Worm (Caenorhabditis elegans) whole organism, L4/young adult: Measurements from ENCODE around the gene F13B12.4.

Experiments used
- W03F9.2 ChIP-seq: fragments of 150-350 bp; optimal IDR thresholded peaks from 2 replicates; lab custom pipeline; 2014; ENCODE audit warnings: missing biosample characterization, missing genetic modification characterization
- dao-5 ChIP-seq: sonication (generic microtip); optimal IDR thresholded peaks from 2 replicates; lab custom pipeline; 2016; ENCODE audit warnings: missing genotype, missing genetic modification characterization, moderate library complexity, missing compliant biosample characterization
- him-1 ChIP-seq: sonication (generic microtip); optimal IDR thresholded peaks from 2 replicates; lab custom pipeline; 2016; ENCODE audit warnings: missing genotype, missing genetic modification reagents, missing genetic modification characterization, missing compliant biosample characterization

Gene F13B12.4

DNA sequence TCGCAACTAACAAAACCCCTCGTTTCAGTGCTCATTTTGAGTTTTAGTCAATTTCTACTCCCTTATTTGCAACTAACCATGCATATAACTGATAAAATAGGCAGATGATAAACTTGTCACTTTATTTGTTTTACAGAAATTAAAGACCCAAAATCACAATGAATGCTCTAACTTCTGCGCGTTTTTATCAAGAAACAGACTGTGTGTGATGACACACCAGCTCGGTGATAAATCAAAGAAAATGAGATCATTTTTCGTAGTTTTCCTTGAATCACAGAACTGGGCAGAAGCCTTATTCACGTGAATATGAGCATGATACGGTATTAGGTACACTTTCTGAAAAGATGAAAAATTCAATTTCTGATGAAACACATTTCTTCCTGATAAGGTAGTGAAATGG, 13.4 kb upstream of the F13B12.4 start:
- TF ChIP-seq dao-5 (tag; lab: Kevin White, UChicago) (no peak), W03F9.2 (no peak), him-1 (tag; lab: Kevin White, UChicago) (no peak)

DNA sequence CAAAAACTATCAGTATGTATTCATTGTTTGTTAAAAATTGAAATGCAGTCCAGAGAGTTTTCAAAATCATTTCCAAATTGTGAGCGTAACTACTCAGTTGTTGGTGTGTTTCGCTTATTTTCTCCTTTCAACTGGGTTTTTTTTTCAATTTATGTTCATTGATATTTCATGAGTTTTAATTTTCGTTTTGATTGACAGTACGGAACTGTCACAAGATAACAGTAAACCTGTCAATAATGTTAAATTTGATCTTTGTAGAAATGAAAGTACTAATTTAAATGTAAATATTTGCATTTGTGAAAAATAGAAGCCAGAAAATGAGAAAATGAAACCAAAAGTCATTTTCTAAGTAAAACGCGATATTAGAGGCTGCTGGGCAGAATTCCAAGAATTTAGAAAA, 12.9 kb upstream of the F13B12.4 start:
- TF ChIP-seq W03F9.2 (no peak), him-1 (tag; lab: Kevin White, UChicago) (no peak), dao-5 (tag; lab: Kevin White, UChicago) (no peak)

DNA sequence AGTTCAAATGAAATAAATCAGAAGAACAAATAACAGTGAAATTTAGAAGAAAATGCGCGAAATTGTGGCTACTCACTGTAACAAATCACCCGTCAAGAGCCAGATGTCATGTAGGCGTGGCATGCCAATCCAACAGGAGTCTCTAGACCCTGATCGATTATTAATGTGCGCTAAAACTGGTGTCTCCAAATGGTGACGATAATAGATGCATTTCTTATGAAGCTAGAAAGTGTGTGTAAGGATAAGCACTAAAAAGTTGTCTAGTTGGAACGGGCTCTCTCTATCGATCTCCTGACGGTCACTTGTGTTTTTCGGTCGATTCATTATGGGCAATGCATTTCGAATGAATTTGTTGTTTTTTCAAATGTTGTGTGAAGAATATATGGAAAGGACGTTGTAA, 12.1 kb upstream of the F13B12.4 start, which contains the start of gene mec-3:
mec-3 (minus strand) TSS at position 101 of the 400 bp plus-strand sequence.
- TF ChIP-seq him-1 (tag; lab: Kevin White, UChicago) (no peak), dao-5 (tag; lab: Kevin White, UChicago) (no peak), W03F9.2 (no peak)

DNA sequence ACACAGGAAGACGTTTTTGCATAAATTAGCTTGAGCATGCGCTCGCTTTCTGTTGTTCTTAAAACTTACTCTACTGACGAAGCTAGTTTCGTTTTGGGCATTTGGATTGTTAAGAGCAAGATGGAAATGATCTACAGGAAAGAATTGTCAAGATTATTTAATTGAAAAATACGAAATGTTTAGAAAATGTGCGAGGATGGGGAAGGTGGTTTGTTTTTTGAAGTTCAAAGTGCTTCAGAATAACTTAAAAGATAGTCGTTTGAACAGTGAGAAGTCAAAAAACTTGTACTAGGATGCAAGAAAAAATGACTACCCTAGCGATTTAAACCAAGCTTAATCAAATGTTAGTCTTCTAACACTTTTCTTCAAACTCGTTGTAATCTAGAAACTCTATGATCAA, 7.4 kb upstream of the F13B12.4 start, which contains the start of gene srb-17:
srb-17 (minus strand) TSS at position 101 of the 400 bp plus-strand sequence.
- TF ChIP-seq him-1 (tag; lab: Kevin White, UChicago): no peak
- TF ChIP-seq dao-5 (tag; lab: Kevin White, UChicago): no peak
- TF ChIP-seq W03F9.2: no peak

DNA sequence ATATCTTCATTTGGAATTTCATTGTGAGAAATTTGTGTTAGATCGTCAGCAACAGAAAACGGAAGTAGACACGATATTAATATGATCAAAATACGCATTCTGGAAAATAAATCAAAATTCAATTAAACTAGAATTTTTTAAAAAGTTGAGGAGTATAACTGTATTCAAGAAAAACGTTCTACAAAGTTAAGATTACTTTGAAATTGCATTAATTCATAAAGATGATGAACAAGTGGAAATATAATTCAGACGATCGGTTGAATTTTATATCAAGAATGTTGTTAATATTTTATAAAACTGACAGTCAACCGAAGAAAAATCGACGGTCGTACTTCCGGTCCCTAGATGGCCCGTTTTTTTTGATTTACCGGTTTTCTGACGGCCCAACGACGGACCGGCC, 3.3 kb upstream of the F13B12.4 start, which contains the start of gene F01D4.8:
F01D4.8 (minus strand) TSS at position 101 of the 400 bp plus-strand sequence.
- TF ChIP-seq him-1 (tag; lab: Kevin White, UChicago) (no peak), W03F9.2 (no peak), dao-5 (tag; lab: Kevin White, UChicago) (no peak)

DNA sequence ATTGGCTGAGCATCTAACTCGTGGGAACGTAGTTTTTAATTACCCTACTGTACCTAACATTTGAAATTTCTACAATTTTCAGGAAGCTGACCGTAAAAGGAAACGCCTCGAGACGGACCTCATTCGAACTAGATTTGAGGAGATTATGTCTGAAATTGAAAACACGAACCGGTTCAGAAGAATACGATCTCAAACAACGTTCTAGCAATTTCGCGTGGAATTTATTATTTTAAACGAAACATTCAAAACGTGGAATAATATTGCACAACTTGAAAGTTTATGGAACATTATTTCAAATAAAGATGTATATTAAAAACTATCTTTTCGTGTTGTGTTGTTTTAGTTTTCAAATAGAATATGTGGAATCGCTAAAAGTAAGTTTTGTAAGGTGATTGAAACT, 6.2 kb downstream of the F13B12.4 start, which contains the start of gene F13B12.7:
F13B12.7 (plus strand) TSS at position 301 of the 400 bp plus-strand sequence.
- TF ChIP-seq W03F9.2 (no peak), him-1 (tag; lab: Kevin White, UChicago) (no peak), dao-5 (tag; lab: Kevin White, UChicago) (no peak)

DNA sequence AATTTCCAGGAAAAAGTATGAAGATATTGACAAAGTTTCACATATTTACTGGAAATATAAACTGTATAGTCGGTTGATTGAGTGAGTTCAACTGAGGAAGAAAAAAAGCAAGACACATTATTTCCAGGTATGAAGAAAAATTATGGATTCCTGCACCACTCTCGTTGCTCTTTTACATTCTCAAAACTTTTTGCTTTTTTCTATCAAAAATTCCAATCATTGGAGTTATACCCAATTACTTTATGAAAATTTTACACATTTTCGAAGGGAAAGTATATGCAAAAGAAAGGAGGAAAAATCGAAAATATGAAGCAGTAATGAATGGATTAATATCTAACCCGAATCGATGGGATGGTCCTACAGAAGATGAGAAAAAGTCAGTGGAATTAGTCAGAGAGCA, 6.8 kb downstream of the F13B12.4 start:
- TF ChIP-seq dao-5 (tag; lab: Kevin White, UChicago) (no peak), him-1 (tag; lab: Kevin White, UChicago) (no peak), W03F9.2 (no peak)

DNA sequence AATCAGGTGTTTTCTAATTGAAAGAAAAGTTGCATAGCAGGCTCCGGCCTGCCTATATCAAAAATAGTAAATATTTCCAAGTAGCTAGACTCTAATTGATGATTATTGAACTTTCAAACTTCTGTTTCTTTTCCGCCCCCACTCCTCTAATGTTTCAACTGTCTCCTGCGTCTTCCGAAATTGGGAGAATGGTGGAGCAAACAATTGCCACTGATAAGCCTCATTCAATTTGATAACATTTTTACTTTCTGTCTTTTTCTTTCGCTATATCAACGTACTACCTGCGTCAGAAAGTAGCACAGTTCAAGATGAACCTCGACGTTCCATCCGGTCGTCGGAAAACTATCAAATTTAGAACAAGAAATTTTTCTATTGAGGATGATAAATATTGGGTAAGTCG, 10.8 kb downstream of the F13B12.4 start, which contains the start of gene F13B12.3:
F13B12.3 (plus strand) TSS at position 223 of the 400 bp plus-strand sequence.
- TF ChIP-seq him-1 (tag; lab: Kevin White, UChicago) (no peak), dao-5 (tag; lab: Kevin White, UChicago) (no peak), W03F9.2 (no peak)

DNA sequence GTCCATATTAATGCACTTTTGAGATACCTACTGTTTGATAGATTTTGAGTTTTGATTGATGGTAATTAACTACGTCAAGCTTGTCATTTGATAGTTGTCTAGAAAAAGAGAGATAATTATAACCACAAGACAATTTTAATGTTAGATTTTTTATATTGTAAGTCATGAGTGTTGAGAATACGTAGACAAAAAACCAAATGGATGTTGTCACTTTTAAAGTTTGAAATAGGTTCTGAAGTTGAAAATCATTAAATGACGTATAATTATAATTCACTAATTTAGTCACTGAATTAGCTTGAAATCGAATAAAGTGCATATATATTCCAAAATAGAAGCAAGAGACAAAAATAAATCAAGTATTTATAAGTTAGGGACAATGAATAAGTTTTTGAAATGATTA, 12.6 kb downstream of the F13B12.4 start:
- TF ChIP-seq him-1 (tag; lab: Kevin White, UChicago) (no peak), W03F9.2 (no peak), dao-5 (tag; lab: Kevin White, UChicago) (no peak)

DNA sequence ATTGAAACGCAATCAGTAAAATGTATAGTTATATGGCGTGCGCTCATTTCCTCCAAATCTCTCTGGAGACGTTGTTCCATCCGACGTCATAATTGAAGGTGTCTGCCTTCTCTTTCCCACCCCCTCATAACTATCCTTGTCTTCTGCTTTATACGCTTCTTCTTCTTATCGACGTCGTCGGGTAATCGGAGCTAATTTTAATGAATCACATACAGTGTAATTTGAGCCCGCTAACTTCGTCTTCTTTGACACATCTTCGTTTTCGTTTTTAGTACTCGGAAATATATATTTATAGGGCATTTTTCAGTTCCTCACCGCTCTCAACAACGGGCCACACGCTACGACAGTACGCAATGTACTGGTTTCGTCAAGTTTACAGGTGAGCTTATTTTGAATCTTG, 13.3 kb downstream of the F13B12.4 start, which contains the start of gene ins-1:
ins-1 (plus strand) TSS at position 301 of the 400 bp plus-strand sequence.
- TF ChIP-seq him-1 (tag; lab: Kevin White, UChicago) (no peak), W03F9.2 (no peak), dao-5 (tag; lab: Kevin White, UChicago) (no peak)

DNA sequence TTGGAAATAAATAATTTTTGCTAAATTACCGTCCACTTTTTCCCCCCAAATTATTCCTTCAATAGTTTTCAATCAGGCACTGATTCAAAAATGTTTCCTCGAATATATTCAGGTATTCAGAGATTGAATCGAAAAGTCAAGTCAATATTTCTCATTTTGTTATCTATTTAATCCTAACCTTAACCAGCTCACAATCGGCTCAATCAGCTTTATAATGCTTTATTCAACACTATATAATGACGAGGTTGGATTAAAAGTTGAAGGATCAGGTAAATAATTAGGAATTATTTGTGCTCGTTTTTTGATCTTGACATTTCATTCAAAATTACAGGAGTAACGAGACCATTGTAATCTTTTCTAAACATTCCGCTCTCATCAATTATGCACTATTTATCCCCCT, 19.2 kb downstream of the F13B12.4 start:
- TF ChIP-seq him-1 (tag; lab: Kevin White, UChicago) (no peak), dao-5 (tag; lab: Kevin White, UChicago) (no peak), W03F9.2 (no peak)

DNA sequence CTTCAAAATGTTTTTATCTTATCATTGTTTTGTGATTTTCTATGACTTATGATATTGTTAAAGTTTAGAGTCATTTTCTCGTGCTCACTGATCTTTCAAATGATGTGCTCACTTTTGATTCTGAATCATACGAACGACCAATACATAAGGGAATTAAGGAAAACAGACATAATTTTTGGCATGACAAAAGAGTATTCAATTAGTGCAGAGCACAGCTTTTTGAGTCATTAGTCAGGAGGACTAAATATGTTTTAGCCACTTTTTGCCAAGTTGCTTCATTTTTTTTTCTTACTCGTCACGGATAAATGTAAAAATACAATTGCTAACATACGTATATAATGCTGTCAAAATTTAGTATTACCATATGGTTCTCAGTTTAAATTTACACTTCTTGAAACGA, 20.6 kb downstream of the F13B12.4 start, which contains the start of gene F13B12.2:
F13B12.2 (minus strand) TSS at position 2 of the 400 bp plus-strand sequence.
- TF ChIP-seq dao-5 (tag; lab: Kevin White, UChicago) (no peak), W03F9.2 (no peak), him-1 (tag; lab: Kevin White, UChicago) (no peak)

DNA sequence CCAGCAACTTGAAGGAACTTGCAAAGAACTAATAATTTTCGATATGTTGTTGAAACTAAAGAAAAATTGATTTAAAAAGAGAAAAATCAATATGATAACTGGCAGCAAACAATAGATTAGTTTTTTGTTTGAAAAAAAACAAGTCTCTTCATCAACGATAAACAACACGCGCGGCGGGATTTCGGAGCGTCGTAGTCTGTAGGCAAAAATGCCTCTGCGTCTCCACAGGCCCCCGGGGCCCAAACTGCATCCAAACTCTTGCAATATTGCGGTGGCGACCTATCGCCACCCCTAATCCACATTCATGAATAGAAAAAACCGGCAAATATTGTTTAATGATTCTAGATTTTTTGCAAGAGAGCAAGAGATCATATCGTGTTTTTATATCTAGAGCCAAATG, 24.6 kb downstream of the F13B12.4 start:
- no peak for TF ChIP-seq him-1 (tag; lab: Kevin White, UChicago)
- TF ChIP-seq dao-5 (tag; lab: Kevin White, UChicago): no peak
- TF ChIP-seq W03F9.2: no peak

DNA sequence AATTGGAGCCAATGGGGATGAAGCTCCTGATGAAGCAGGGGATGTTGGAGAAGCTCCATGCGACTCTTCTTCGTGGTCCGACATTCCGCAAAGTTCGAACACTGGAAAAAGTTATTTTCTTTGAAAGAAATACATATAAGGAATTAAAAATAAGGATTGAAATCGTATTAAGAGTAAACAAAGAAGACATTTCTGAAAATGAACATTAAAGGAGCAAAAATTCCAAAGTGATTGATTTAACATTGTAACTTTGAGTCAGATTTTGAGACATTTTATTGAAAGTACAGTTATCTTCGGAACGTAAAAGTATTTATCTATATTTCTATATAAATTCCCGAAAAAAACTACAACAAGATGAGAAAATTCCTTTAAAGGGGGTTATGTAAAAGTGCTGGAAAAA, 25.2 kb downstream of the F13B12.4 start, which contains the start of gene F13B12.1:
F13B12.1 (minus strand) TSS at position 101 of the 400 bp plus-strand sequence.
- TF ChIP-seq W03F9.2 (no peak), him-1 (tag; lab: Kevin White, UChicago) (no peak), dao-5 (tag; lab: Kevin White, UChicago) (no peak)

DNA sequence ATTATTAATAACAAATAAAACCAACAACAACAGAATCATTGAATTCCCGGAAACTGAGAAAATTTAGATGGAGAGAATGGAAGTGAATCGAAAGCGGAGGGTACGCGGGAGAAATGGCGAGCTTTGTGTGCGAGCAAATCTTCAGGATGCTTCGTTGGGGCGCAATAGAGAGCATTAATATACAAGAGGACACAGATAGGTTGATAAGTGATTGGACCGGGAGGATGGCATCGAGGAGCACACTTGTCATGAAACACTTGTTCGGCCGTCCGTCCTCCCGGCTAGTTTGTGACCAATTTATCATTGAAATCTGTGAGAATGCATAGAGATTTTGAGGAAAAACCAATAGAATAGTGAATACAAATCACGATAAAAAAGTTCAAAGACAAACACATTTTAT, 27.5 kb downstream of the F13B12.4 start:
- no peak for TF ChIP-seq him-1 (tag; lab: Kevin White, UChicago)
- no peak for TF ChIP-seq W03F9.2
